Fruit fly (Drosophila melanogaster): ENCODE measurements around the gene nod.

Gene nod

dm6 chrX:11580200-11580840 is at the start of gene nod:
Gene nod (plus strand): TSS chrX:11580772.
- TF ChIP-seq cic (GFP tag; optimal IDR thresholded peaks at IDR 0.05) (no peak), CG11617 (GFP tag; optimal IDR thresholded peaks at IDR 0.05) (peak; percentile 58), toe (GFP tag; optimal IDR thresholded peaks at IDR 0.05) (no peak), ovo (GFP tag; optimal IDR thresholded peaks at IDR 0.05) (peak; percentile 22), CG33017 (tag; optimal IDR thresholded peaks at IDR 0.05) (no peak), Clk (GFP tag; optimal IDR thresholded peaks at IDR 0.05) (no peak), bab1 (GFP tag; optimal IDR thresholded peaks at IDR 0.05) (peak; percentile 63), pad (GFP tag; optimal IDR thresholded peaks at IDR 0.05) (peak; percentile 15), CG5204 (GFP tag; optimal IDR thresholded peaks at IDR 0.05) (no peak), Hr96 (GFP tag; optimal IDR thresholded peaks at IDR 0.05) (no peak), Mnt (GFP tag; optimal IDR thresholded peaks at IDR 0.05) (peak; percentile 25), CG14711 (tag; optimal IDR thresholded peaks at IDR 0.05) (peak; percentile 45), tj (GFP tag; optimal IDR thresholded peaks at IDR 0.05) (peak; percentile 32), cnc (optimal IDR thresholded peaks at IDR 0.05) (no peak), CG1620 (GFP tag; optimal IDR thresholded peaks at IDR 0.05) (peak; percentile 12), CG7045 (GFP tag; optimal IDR thresholded peaks at IDR 0.05) (no peak), kay (GFP tag; ENCODE audit: borderline replicate concordance) (no peak), Crg-1 (GFP tag; optimal IDR thresholded peaks at IDR 0.05) (peak; percentile 31), CG7101 (tag; optimal IDR thresholded peaks at IDR 0.05) (peak; percentile 59), CG12768 (GFP tag; optimal IDR thresholded peaks at IDR 0.05) (no peak)

DNA sequence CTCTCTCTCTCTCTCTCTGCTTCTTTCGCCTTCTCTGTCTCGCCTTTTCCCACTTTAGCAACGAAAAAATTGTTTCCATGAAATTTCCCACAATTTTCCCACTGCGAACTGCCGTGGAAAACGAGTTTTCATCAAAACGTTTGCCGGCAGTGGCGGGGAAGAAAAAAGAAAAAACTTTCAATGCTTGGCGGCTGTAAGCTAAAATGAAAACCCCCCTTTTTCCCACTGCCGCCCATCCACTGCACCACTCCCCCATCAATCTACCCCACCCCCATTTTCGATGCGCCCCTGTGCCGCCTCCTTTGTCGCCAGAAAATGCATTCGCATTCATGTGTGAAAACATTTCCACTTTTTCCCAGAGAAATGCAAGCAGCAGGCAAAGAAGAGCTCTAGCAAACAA is 49.3 kb upstream of the nod start:
- TF ChIP-seq cnc (optimal IDR thresholded peaks at IDR 0.05) = no peak
- no peak for TF ChIP-seq CG11617 (GFP tag; optimal IDR thresholded peaks at IDR 0.05)
- no peak for TF ChIP-seq ovo (GFP tag; optimal IDR thresholded peaks at IDR 0.05)
- no peak for TF ChIP-seq Crg-1 (GFP tag; optimal IDR thresholded peaks at IDR 0.05)
- TF ChIP-seq tj (GFP tag; optimal IDR thresholded peaks at IDR 0.05) = no peak
- no peak for TF ChIP-seq Clk (GFP tag; optimal IDR thresholded peaks at IDR 0.05)
- TF ChIP-seq CG14711 (tag; optimal IDR thresholded peaks at IDR 0.05) = no peak
- TF ChIP-seq CG33017 (tag; optimal IDR thresholded peaks at IDR 0.05) = no peak
- no peak for TF ChIP-seq kay (GFP tag; ENCODE audit: borderline replicate concordance)

- TF ChIP-seq Clk (GFP tag; optimal IDR thresholded peaks at IDR 0.05) = no peak
- no peak for TF ChIP-seq tj (GFP tag; optimal IDR thresholded peaks at IDR 0.05)
- no peak for TF ChIP-seq CG11617 (GFP tag; optimal IDR thresholded peaks at IDR 0.05)
- no peak for TF ChIP-seq CG33017 (tag; optimal IDR thresholded peaks at IDR 0.05)
- no peak for TF ChIP-seq Mnt (GFP tag; optimal IDR thresholded peaks at IDR 0.05)
- no peak for TF ChIP-seq CG5204 (GFP tag; optimal IDR thresholded peaks at IDR 0.05)
- TF ChIP-seq bab1 (GFP tag; optimal IDR thresholded peaks at IDR 0.05) = no peak
- no peak for TF ChIP-seq kay (GFP tag; ENCODE audit: borderline replicate concordance)
- no peak for TF ChIP-seq cic (GFP tag; optimal IDR thresholded peaks at IDR 0.05)
Observed at dm6 chrX:11542502-11542901, 38.1 kb upstream of the nod start.

DNA sequence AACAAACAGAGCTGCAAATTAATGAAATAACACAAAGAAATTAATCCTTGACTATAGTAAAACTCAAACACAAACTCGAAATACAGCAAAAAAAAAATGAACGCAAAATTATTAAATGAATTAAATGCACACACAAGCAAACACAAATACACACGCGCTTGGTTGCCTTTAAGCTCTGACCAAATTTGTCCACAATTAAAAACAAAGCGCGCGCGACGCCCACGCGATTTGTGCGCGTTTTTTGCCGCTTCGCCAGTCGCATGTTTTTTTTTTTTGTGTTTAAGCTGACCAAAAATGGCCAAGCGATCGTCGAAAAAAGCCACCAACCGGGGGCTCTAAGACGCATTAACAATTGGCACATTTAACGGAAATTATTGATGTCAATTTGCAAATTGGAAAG is 37.3 kb upstream of the nod start:
- no peak for TF ChIP-seq kay (GFP tag; ENCODE audit: borderline replicate concordance)
- TF ChIP-seq tj (GFP tag; optimal IDR thresholded peaks at IDR 0.05) = no peak
- TF ChIP-seq CG1620 (GFP tag; optimal IDR thresholded peaks at IDR 0.05) = no peak
- no peak for TF ChIP-seq toe (GFP tag; optimal IDR thresholded peaks at IDR 0.05)
- TF ChIP-seq CG7045 (GFP tag; optimal IDR thresholded peaks at IDR 0.05) = no peak
- TF ChIP-seq CG12768 (GFP tag; optimal IDR thresholded peaks at IDR 0.05) = no peak
- no peak for TF ChIP-seq ovo (GFP tag; optimal IDR thresholded peaks at IDR 0.05)
- no peak for TF ChIP-seq pad (GFP tag; optimal IDR thresholded peaks at IDR 0.05)
- no peak for TF ChIP-seq cic (GFP tag; optimal IDR thresholded peaks at IDR 0.05)
- no peak for TF ChIP-seq CG11617 (GFP tag; optimal IDR thresholded peaks at IDR 0.05)
- TF ChIP-seq CG14711 (tag; optimal IDR thresholded peaks at IDR 0.05) = no peak
- TF ChIP-seq cnc (optimal IDR thresholded peaks at IDR 0.05) = no peak
- TF ChIP-seq CG33017 (tag; optimal IDR thresholded peaks at IDR 0.05) = no peak
- no peak for TF ChIP-seq Hr96 (GFP tag; optimal IDR thresholded peaks at IDR 0.05)
- no peak for TF ChIP-seq CG5204 (GFP tag; optimal IDR thresholded peaks at IDR 0.05)
- no peak for TF ChIP-seq Mnt (GFP tag; optimal IDR thresholded peaks at IDR 0.05)

DNA sequence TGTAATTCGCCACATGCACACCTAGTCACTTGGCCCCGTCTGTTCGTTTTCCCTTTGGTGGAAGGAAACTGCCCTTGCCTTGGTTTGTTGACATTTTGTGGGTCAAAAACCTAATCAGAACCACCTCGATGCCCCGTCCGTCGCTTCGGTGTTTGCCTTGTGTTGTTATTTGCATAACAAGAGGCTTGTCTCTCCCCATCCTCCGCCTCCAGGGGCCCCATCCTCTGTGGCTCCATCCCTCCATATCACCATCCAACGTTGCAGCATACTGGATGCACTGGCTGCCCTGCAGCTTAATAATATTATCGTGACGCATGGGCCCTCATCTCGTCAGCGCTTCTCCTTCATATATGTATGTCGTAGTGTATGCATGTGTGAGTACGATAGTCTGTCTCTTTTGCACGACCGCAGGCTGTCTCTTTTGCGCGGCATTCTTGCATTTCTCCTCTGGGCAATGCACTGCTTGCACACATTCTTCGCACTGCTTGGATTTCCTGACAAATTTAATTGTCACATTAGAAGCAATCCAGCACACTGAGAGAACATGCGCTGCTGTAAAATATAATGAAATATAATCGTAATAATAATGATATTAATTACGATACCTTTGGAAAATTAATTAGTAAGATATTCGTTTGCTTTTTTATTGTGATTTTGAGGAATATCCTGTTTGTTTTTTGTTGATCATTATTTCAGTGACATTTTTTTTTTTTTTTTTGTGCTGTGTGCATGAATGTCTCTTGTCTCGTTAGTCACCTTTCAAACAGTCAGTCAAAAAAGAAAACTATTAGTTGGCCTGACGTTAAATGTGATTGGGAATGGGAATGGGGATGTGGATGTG is 36.2 kb upstream of the nod start:
- TF ChIP-seq CG5204 (GFP tag; optimal IDR thresholded peaks at IDR 0.05) (no peak), cnc (optimal IDR thresholded peaks at IDR 0.05) (no peak), CG12768 (GFP tag; optimal IDR thresholded peaks at IDR 0.05) (no peak), tj (GFP tag; optimal IDR thresholded peaks at IDR 0.05) (no peak), CG11617 (GFP tag; optimal IDR thresholded peaks at IDR 0.05) (no peak), CG7101 (tag; optimal IDR thresholded peaks at IDR 0.05) (no peak), kay (GFP tag; ENCODE audit: borderline replicate concordance) (no peak), cic (GFP tag; optimal IDR thresholded peaks at IDR 0.05) (no peak), CG1620 (GFP tag; optimal IDR thresholded peaks at IDR 0.05) (no peak), ovo (GFP tag; optimal IDR thresholded peaks at IDR 0.05) (no peak), Hr96 (GFP tag; optimal IDR thresholded peaks at IDR 0.05) (no peak), CG7045 (GFP tag; optimal IDR thresholded peaks at IDR 0.05) (no peak), Mnt (GFP tag; optimal IDR thresholded peaks at IDR 0.05) (no peak), CG33017 (tag; optimal IDR thresholded peaks at IDR 0.05) (no peak)

DNA sequence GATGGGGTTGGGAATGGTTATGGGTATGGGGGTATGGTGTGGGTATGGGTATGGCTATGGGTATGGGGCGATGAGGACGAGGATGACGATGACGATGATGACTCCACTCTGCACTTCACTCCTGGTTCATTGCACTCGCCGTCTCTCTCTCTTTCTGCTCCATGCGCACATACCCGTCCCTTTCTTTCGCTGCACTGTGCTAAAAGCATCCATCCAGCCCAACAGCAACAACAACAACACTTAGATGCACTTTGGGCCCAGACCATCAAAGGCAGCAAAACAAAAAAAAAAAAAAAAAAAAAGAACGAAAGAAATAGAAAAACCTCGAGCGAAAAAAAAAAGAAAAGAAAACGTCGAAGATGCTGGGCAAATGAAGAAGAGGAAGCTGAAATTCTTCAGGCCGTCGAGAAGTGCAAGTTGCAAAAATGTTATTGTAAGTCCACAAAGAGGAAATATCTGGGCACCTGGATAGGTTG is 35.6 kb upstream of the nod start:
- TF ChIP-seq CG12768 (GFP tag; optimal IDR thresholded peaks at IDR 0.05) = no peak
- no peak for TF ChIP-seq toe (GFP tag; optimal IDR thresholded peaks at IDR 0.05)
- no peak for TF ChIP-seq CG33017 (tag; optimal IDR thresholded peaks at IDR 0.05)
